Fruit fly (Drosophila melanogaster) whole organism, prepupa: ENCODE measurements around the gene CG4872.
A peak's percentile ranks its signal among the peaks of the same experiment; 100 is the strongest.

Source experiments
- Blimp-1 ChIP-seq: fragments of 200-800 bp; sonication (Bioruptor generic); optimal IDR thresholded peaks from 3 replicates; lab custom pipeline; 2017; ENCODE audit warnings: missing biosample characterization, missing genetic modification characterization, mild to moderate bottlenecking, moderate library complexity, missing genetic modification reagents
- CG10631 ChIP-seq: fragments of 200-800 bp; sonication (Bioruptor generic); optimal IDR thresholded peaks from 2 replicates; lab custom pipeline; 2016; ENCODE audit warnings: missing biosample characterization, missing genetic modification characterization
- CG10669 ChIP-seq: fragments of 200-800 bp; sonication (Bioruptor generic); optimal IDR thresholded peaks from 3 replicates; lab custom pipeline; 2018; ENCODE audit warnings: missing biosample characterization, mild to moderate bottlenecking, missing genetic modification characterization, moderate library complexity
- CG11762 ChIP-seq: fragments of 200-800 bp; sonication (Bioruptor generic); optimal IDR thresholded peaks from 3 replicates; lab custom pipeline; 2016; ENCODE audit warnings: missing biosample characterization, missing genetic modification characterization; ENCODE audit not compliant: insufficient read depth
- CG11902 ChIP-seq: fragments of 200-800 bp; sonication (Bioruptor generic); optimal IDR thresholded peaks from 3 replicates; lab custom pipeline; 2016; ENCODE audit warnings: missing biosample characterization, missing genetic modification characterization
- CG1621 ChIP-seq: fragments of 200-800 bp; sonication (Bioruptor generic); optimal IDR thresholded peaks from 3 replicates; lab custom pipeline; 2018; ENCODE audit warnings: missing biosample characterization, mild to moderate bottlenecking, missing genetic modification characterization
- CG16779 ChIP-seq: fragments of 200-800 bp; sonication (Bioruptor generic); optimal IDR thresholded peaks from 3 replicates; lab custom pipeline; 2017; ENCODE audit warnings: missing biosample characterization, mild to moderate bottlenecking, missing genetic modification characterization
- CG31627 ChIP-seq: fragments of 200-800 bp; sonication (Bioruptor generic); optimal IDR thresholded peaks from 3 replicates; lab custom pipeline; 2016; ENCODE audit warnings: missing biosample characterization, missing genetic modification characterization
- CG3919 ChIP-seq: fragments of 200-800 bp; sonication (Bioruptor generic); optimal IDR thresholded peaks from 3 replicates; lab custom pipeline; 2016; ENCODE audit warnings: missing biosample characterization, missing genetic modification characterization
- CG4318 ChIP-seq: fragments of 200-800 bp; sonication (Bioruptor generic); optimal IDR thresholded peaks from 3 replicates; lab custom pipeline; 2017; ENCODE audit warnings: missing biosample characterization, mild to moderate bottlenecking, missing genetic modification characterization
- CG6163 ChIP-seq: fragments of 200-800 bp; sonication (Bioruptor generic); IDR thresholded peaks from 3 replicates; pipeline ENCODE4 v1.3.6; 2022; ENCODE audit warnings: missing biosample characterization, missing genetic modification characterization
- CG6808 ChIP-seq: fragments of 200-800 bp; sonication (Bioruptor generic); optimal IDR thresholded peaks from 3 replicates; lab custom pipeline; 2017; ENCODE audit warnings: missing biosample characterization, missing genetic modification characterization, mild to moderate bottlenecking, moderate library complexity, missing genetic modification reagents
- CG6854 ChIP-seq: fragments of 200-800 bp; sonication (Bioruptor generic); optimal IDR thresholded peaks from 2 replicates; lab custom pipeline; 2017; ENCODE audit warnings: missing biosample characterization, mild to moderate bottlenecking, missing genetic modification characterization
- CG8119 ChIP-seq: fragments of 200-800 bp; sonication (Bioruptor generic); IDR thresholded peaks from 3 replicates; pipeline ENCODE4 v1.3.6; 2022; ENCODE audit warnings: missing biosample characterization, missing genetic modification characterization
- CG8319 ChIP-seq: fragments of 200-800 bp; sonication (Bioruptor generic); optimal IDR thresholded peaks from 3 replicates; lab custom pipeline; 2016; ENCODE audit warnings: missing biosample characterization, missing genetic modification characterization
- CG8632 ChIP-seq: fragments of 200-800 bp; sonication (Bioruptor generic); optimal IDR thresholded peaks from 3 replicates; lab custom pipeline; 2016; ENCODE audit warnings: missing biosample characterization, missing genetic modification characterization
- CG9139 ChIP-seq: fragments of 200-800 bp; sonication (Bioruptor generic); optimal IDR thresholded peaks from 3 replicates; lab custom pipeline; 2017; ENCODE audit warnings: missing biosample characterization, mild to moderate bottlenecking, missing genetic modification characterization
- Eip75B ChIP-seq: fragments of 200-800 bp; sonication (Bioruptor generic); optimal IDR thresholded peaks from 3 replicates; lab custom pipeline; 2016; ENCODE audit warnings: missing biosample characterization, missing genetic modification characterization
- Eip78C ChIP-seq: fragments of 200-800 bp; sonication (Bioruptor generic); peaks from one replicate; lab custom pipeline; 2016; ENCODE audit warnings: missing biosample characterization, missing genetic modification characterization
- Ets96B ChIP-seq: fragments of 200-800 bp; optimal IDR thresholded peaks from 2 replicates; lab custom pipeline; 2019; ENCODE audit warnings: missing biosample characterization, mild to moderate bottlenecking, missing genetic modification characterization, moderate library complexity
- Gug ChIP-seq: fragments of 200-800 bp; sonication (Bioruptor generic); IDR thresholded peaks from 2 replicates; pipeline ENCODE4 v1.3.6; 2022; ENCODE audit warnings: missing biosample characterization, missing genetic modification characterization
- Hr38 ChIP-seq: sonication (Bioruptor generic); optimal IDR thresholded peaks from 2 replicates; lab custom pipeline; 2016; ENCODE audit warnings: missing biosample characterization, missing genetic modification characterization
- Hr39 ChIP-seq: fragments of 200-800 bp; sonication (Bioruptor generic); optimal IDR thresholded peaks from 2 replicates; lab custom pipeline; 2016; ENCODE audit warnings: missing biosample characterization, missing genetic modification characterization
- Met ChIP-seq: fragments of 200-800 bp; sonication (Bioruptor generic); optimal IDR thresholded peaks from 3 replicates; lab custom pipeline; 2016; ENCODE audit warnings: missing biosample characterization, missing genetic modification characterization
- OdsH ChIP-seq: fragments of 200-800 bp; sonication (Bioruptor generic); optimal IDR thresholded peaks from 3 replicates; lab custom pipeline; 2016; ENCODE audit warnings: missing biosample characterization, missing genetic modification characterization
- cyc ChIP-seq: fragments of 200-800 bp; sonication (Bioruptor generic); optimal IDR thresholded peaks from 3 replicates; lab custom pipeline; 2016; ENCODE audit warnings: missing biosample characterization, missing genetic modification characterization
- dsx ChIP-seq: fragments of 200-800 bp; optimal IDR thresholded peaks from 3 replicates; lab custom pipeline; 2019; ENCODE audit warnings: missing biosample characterization, mild to moderate bottlenecking, missing genetic modification characterization, moderate library complexity; ENCODE audit not compliant: poor library complexity, severe bottlenecking
- esn ChIP-seq: fragments of 200-800 bp; sonication (Bioruptor generic); optimal IDR thresholded peaks from 2 replicates; lab custom pipeline; 2016; ENCODE audit warnings: missing biosample characterization, mild to moderate bottlenecking, missing genetic modification characterization, moderate library complexity
- fd59A ChIP-seq: fragments of 200-800 bp; sonication (Bioruptor generic); optimal IDR thresholded peaks from 2 replicates; lab custom pipeline; 2017; ENCODE audit warnings: missing biosample characterization, mild to moderate bottlenecking, missing genetic modification characterization, missing genetic modification reagents
- fkh ChIP-seq: fragments of 200-800 bp; sonication (Bioruptor generic); optimal IDR thresholded peaks from 3 replicates; lab custom pipeline; 2017; ENCODE audit warnings: missing biosample characterization, mild to moderate bottlenecking, missing genetic modification characterization, moderate library complexity
- spab ChIP-seq: fragments of 200-800 bp; sonication (Bioruptor generic); optimal IDR thresholded peaks from 2 replicates; lab custom pipeline; 2017; ENCODE audit warnings: missing biosample characterization, mild to moderate bottlenecking, missing genetic modification characterization, missing genetic modification reagents
- ss ChIP-seq, 2 experiments: fragments of 200-800 bp; sonication (Bioruptor generic); optimal IDR thresholded peaks; 2 replicates in 1 of 2; 3 replicates in 1 of 2; lab custom pipeline; 2017 to 2018; ENCODE audit warnings: mild to moderate bottlenecking in 2 of 2, missing biosample characterization in 2 of 2, missing genetic modification characterization in 2 of 2, moderate library complexity in 1 of 2
- svp ChIP-seq: fragments of 200-800 bp; sonication (Bioruptor generic); peaks from one replicate; lab custom pipeline; 2016; ENCODE audit warnings: missing biosample characterization, missing genetic modification characterization
- topi ChIP-seq: fragments of 200-800 bp; sonication (Bioruptor generic); optimal IDR thresholded peaks from 3 replicates; lab custom pipeline; 2016; ENCODE audit warnings: missing biosample characterization, missing genetic modification characterization
- vri ChIP-seq: fragments of 200-800 bp; sonication (Bioruptor generic); optimal IDR thresholded peaks from 3 replicates; lab custom pipeline; 2016; ENCODE audit warnings: missing biosample characterization, mild to moderate bottlenecking, missing genetic modification characterization

CG4872 gene

dm6 chrX:16920682-16921286 is 39.6 kb downstream of the CG4872 start:
- TF ChIP-seq Hr38, result no peak
- TF ChIP-seq CG6163 (GFP tag; lab: Robert Waterston, UW), result no peak
- no peak for TF ChIP-seq Ets96B (tag; lab: Kevin White, UChicago)
- no peak for TF ChIP-seq Met (GFP tag; lab: Kevin White, UChicago)
- no peak for TF ChIP-seq CG16779 (tag; lab: Kevin White, UChicago)
- no peak for TF ChIP-seq CG10669
- no peak for TF ChIP-seq CG31627 (GFP tag; lab: Kevin White, UChicago)
- no peak for TF ChIP-seq CG6808 (GFP tag; lab: Kevin White, UChicago)
- no peak for TF ChIP-seq CG11902
- TF ChIP-seq CG10631 (GFP tag; lab: Kevin White, UChicago), result no peak
- TF ChIP-seq Blimp-1 (GFP tag; lab: Kevin White, UChicago), result no peak

dm6 chrX:16922626-16923025 is 41.5 kb downstream of the CG4872 start:
- TF ChIP-seq svp (GFP tag; lab: Kevin White, UChicago) (peak; percentile 78), CG11762 (GFP tag; lab: Kevin White, UChicago) (no peak)

dm6 chrX:16923503-16923902 is 42.4 kb downstream of the CG4872 start:
- TF ChIP-seq Eip78C (GFP tag; lab: Kevin White, UChicago), result peak; percentile 29
- no peak for TF ChIP-seq cyc (GFP tag; lab: Kevin White, UChicago)
- TF ChIP-seq fkh (GFP tag; lab: Kevin White, UChicago), result peak; percentile 2
- peak; percentile 62 for TF ChIP-seq svp (GFP tag; lab: Kevin White, UChicago)

dm6 chrX:16924069-16924721 is 43.0 kb downstream of the CG4872 start:
- TF ChIP-seq Hr38, result no peak
- no peak for TF ChIP-seq Hr39
- no peak for TF ChIP-seq Eip75B (GFP tag; lab: Kevin White, UChicago)
- TF ChIP-seq svp (GFP tag; lab: Kevin White, UChicago), result peak; percentile 66
- no peak for TF ChIP-seq CG1621
- TF ChIP-seq CG8632 (GFP tag; lab: Kevin White, UChicago), result no peak
- peak; percentile 38 for TF ChIP-seq Eip78C (GFP tag; lab: Kevin White, UChicago)
- no peak for TF ChIP-seq CG6854 (GFP tag; lab: Kevin White, UChicago)
- TF ChIP-seq Blimp-1 (GFP tag; lab: Kevin White, UChicago), result no peak
- no peak for TF ChIP-seq spab
- TF ChIP-seq CG6808 (GFP tag; lab: Kevin White, UChicago), result no peak
- TF ChIP-seq ss (GFP tag; optimal IDR thresholded peaks at IDR 0.05; lab: Kevin White, UChicago), result no peak
- TF ChIP-seq Gug (GFP tag; lab: Robert Waterston, UW), result no peak
- no peak for TF ChIP-seq CG31627 (GFP tag; lab: Kevin White, UChicago)
- no peak for TF ChIP-seq esn (GFP tag; lab: Kevin White, UChicago)
- TF ChIP-seq topi, result no peak

dm6 chrX:16926726-16927125 is 45.6 kb downstream of the CG4872 start:
- no peak for TF ChIP-seq CG10669
- no peak for TF ChIP-seq fd59A
- TF ChIP-seq OdsH (GFP tag; lab: Kevin White, UChicago), result no peak
- TF ChIP-seq CG8319 (GFP tag; lab: Kevin White, UChicago), result no peak
- TF ChIP-seq CG8119 (GFP tag; lab: Robert Waterston, UW), result no peak
- no peak for TF ChIP-seq CG9139
- no peak for TF ChIP-seq CG6808 (GFP tag; lab: Kevin White, UChicago)
- TF ChIP-seq fkh (GFP tag; lab: Kevin White, UChicago), result no peak
- no peak for TF ChIP-seq CG4318 (GFP tag; lab: Kevin White, UChicago)
- TF ChIP-seq CG3919 (GFP tag; lab: Kevin White, UChicago), result no peak
- no peak for TF ChIP-seq CG1621
- no peak for TF ChIP-seq vri (GFP tag; lab: Kevin White, UChicago)
- TF ChIP-seq CG31627 (GFP tag; lab: Kevin White, UChicago), result no peak
- no peak for TF ChIP-seq dsx (GFP tag; lab: Kevin White, UChicago)
